Fruit fly (Drosophila melanogaster) whole organism: Measurements from ENCODE around the gene CG46465.
A peak's percentile ranks its signal among the peaks of the same experiment; 100 is the strongest.

Experiments
- CG8478 ChIP-seq: fragments of >200 bp; optimal IDR thresholded peaks from 2 replicates; lab custom pipeline; 2018; ENCODE audit warnings: inconsistent platforms
- Dll ChIP-seq: fragments of >200 bp; optimal IDR thresholded peaks from 2 replicates; lab custom pipeline; 2017
- EcR ChIP-seq, 2 experiments: fragments of >200 bp; optimal IDR thresholded peaks; 2 replicates each; lab custom pipeline; 2017; ENCODE audit warnings: missing biosample characterization in 2 of 2, missing genetic modification characterization in 2 of 2, missing genetic modification reagents in 2 of 2
- pan ChIP-seq: fragments of >200 bp; optimal IDR thresholded peaks from 2 replicates; lab custom pipeline; 2017
- psq ChIP-seq: fragments of >200 bp; optimal IDR thresholded peaks from 2 replicates; lab custom pipeline; 2017
- usp ChIP-seq: fragments of >200 bp; optimal IDR thresholded peaks from 2 replicates; lab custom pipeline; 2017; ENCODE audit warnings: missing biosample characterization, missing genetic modification characterization, mixed read lengths

CG46465 gene

dm6 chr2L:18992196-18992595, at the start of gene CG46465:
TSS of gene CG46465 (plus strand) at chr2L:18992496.
- TF ChIP-seq pan (no peak), psq (lab: Kevin White, UChicago) (no peak), usp (GFP tag; lab: Kevin White, UChicago) (no peak), EcR (GFP tag; optimal IDR thresholded peaks at IDR 0.05; lab: Kevin White, UChicago) (no peak), CG8478 (no peak), Dll (lab: Kevin White, UChicago) (no peak)

DNA sequence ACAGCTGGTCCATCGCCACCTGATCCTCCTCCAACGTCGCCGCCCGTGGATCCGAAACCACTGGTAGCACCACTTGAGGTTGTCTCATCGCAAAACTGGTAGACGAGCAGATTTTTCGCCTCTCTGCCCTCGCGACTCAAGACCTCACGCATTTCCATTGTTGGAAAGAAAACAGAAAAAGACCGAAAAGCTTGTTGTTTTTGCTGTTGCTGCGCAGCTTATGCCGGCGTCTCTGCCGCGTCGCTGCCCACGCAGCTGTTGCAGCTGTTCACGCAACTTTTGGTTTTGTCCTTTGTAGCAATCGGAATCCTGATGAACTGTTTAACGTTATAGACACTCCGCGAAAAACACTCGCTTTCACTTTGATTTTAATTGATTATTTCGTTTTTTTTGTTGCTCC, 49.0 kb upstream of the CG46465 start:
- TF ChIP-seq CG8478 (no peak), Dll (lab: Kevin White, UChicago) (no peak), usp (GFP tag; lab: Kevin White, UChicago) (no peak), EcR (GFP tag; optimal IDR thresholded peaks at IDR 0.05; lab: Kevin White, UChicago) (no peak), psq (lab: Kevin White, UChicago) (no peak), pan (no peak)

DNA sequence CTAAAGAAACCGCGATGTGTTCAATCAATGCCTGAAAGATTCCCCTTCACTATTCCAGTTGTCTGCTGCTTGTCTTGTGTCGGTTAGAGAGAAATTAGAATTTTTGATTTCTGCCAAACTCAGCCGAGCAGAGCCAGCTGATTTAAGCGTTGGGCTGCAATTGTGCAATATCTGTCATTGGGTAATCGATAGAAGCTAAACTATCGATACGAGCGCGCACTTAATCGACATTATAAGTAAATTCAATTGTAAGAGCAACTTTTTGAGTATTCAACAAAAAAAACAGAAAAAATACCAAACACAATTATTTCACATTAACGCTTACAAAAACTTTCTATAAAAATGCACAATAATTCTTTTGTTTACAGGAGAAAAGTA, 48.5 kb upstream of the CG46465 start, which contains the start of gene ssp3:
ssp3 (minus strand) TSS at position 164 of the 378 bp plus-strand sequence.
- TF ChIP-seq usp (GFP tag; lab: Kevin White, UChicago) (no peak), psq (lab: Kevin White, UChicago) (no peak), Dll (lab: Kevin White, UChicago) (no peak), pan (no peak), CG8478 (no peak), EcR (GFP tag; optimal IDR thresholded peaks at IDR 0.05; lab: Kevin White, UChicago) (no peak)

DNA sequence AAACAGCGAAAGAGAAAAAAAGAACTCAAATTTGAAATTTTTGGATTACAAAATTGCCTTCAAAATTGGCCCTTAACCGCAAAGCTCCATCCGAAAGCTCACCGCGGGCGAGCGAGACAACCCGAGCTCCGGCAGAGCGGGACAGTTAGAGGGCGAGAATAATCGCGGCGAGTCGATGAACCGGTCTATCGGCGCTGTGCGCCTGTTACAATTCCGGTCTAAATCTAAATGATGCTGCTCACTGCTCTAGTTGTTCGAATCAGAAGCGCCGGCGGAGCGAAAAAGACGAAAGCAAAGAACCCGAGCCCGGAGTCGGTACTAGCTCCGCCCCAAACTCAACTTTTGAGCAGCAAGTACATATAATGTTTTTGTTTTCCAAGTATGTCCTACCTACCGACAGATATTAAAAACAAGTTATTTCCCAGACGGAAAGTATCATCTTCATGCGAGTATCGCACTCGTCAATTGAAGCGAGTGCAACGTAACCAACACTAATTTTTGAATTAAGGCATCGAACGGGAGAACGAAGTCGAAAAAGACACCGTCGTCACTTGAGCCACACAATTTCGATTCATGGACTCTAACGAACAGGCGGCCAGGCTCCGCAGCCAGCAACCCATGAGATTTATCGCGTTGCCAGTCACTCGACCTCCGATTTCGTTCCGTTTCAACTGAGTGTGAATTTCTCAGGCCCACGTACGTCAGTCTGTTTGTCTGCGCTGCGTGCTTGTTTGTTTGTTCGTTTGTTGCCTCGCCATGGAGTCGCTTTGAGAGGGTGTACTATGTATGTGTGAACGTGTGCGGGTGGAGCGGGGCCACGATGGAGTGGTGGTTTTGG, 47.9 kb upstream of the CG46465 start:
- TF ChIP-seq EcR (GFP tag; optimal IDR thresholded peaks at IDR 0.05; lab: Kevin White, UChicago), result peak in 1 of 2 experiments; percentile 25
- TF ChIP-seq usp (GFP tag; lab: Kevin White, UChicago), result no peak
- TF ChIP-seq Dll (lab: Kevin White, UChicago), result peak; percentile 3
- TF ChIP-seq CG8478, result peak; percentile 75
- no peak for TF ChIP-seq psq (lab: Kevin White, UChicago)
- no peak for TF ChIP-seq pan

- TF ChIP-seq pan, result no peak
- peak in 1 of 2 experiments; percentile 85 for TF ChIP-seq EcR (GFP tag; optimal IDR thresholded peaks at IDR 0.05; lab: Kevin White, UChicago)
- TF ChIP-seq psq (lab: Kevin White, UChicago), result no peak
- TF ChIP-seq Dll (lab: Kevin White, UChicago), result no peak
- no peak for TF ChIP-seq usp (GFP tag; lab: Kevin White, UChicago)
- no peak for TF ChIP-seq CG8478
Observed at dm6 chr2L:18945765-18946552, 46.3 kb upstream of the CG46465 start, which contains the start of gene CG46304. TSS of gene CG46304 (plus strand) at chr2L:18946305.

dm6 chr2L:18946636-18947514, 45.4 kb upstream of the CG46465 start:
- TF ChIP-seq pan, result no peak
- TF ChIP-seq EcR (GFP tag; optimal IDR thresholded peaks at IDR 0.05; lab: Kevin White, UChicago), result peak in 1 of 2 experiments; percentile 78

DNA sequence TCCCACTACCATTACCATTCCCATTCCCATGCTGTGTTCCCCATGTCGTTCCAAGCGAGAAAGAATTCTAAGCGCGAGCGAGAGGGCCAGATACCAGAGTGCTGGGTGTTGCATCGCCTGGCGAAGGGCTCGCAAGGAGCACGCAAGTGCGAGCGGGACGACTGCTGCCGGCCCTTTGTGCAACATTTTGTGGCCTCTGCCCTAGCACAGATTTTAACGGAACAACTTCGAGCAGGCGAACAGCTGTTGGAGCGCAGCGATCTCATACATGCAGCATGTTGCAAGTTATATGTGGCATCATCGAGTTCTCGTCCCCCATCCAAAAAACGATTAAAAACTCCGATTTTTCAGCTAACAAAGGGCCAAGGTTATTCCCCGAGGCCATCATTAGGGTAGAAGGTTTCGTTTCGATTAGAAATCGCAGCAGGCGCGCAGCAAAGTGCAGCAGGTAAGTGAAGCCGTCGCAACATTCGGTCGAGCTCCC, 44.7 kb upstream of the CG46465 start:
- TF ChIP-seq pan (no peak), CG8478 (peak; percentile 22), EcR (GFP tag; optimal IDR thresholded peaks at IDR 0.05; lab: Kevin White, UChicago) (peak in 1 of 2 experiments; percentile 78), usp (GFP tag; lab: Kevin White, UChicago) (no peak), Dll (lab: Kevin White, UChicago) (no peak), psq (lab: Kevin White, UChicago) (no peak)

DNA sequence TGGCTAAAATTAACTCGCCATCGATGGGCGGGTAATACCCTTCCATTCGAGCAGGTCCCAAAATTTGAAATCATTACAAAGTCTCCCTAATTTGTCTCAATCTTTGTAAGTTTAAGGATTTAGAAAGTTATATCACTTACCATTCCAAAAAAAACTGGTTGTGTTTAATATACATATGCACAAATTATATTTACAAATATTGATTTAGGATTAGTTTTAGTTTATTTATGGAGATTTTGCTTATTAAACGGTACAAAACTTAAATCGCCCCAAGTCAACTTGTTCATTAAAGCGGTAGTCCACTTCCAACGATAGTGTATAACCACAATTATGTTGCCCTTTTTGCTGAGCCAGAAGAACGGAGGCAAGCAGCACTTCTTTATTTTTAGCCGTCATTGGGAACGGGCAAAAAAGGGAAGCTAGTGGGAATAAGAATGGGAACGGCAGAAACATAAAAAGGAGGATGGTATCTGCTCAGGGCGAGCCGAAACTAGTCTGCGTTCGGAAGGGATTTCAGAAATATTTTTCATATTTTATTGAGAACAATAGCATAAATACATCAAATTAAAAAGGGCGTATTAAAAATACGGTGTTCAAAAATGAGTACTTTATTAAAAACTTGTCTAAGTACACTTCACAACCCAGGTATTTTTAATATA, 44.1 kb upstream of the CG46465 start:
- TF ChIP-seq Dll (lab: Kevin White, UChicago), result no peak
- no peak for TF ChIP-seq EcR (GFP tag; optimal IDR thresholded peaks at IDR 0.05; lab: Kevin White, UChicago)
- TF ChIP-seq CG8478, result no peak
- no peak for TF ChIP-seq psq (lab: Kevin White, UChicago)

- TF ChIP-seq pan (no peak), usp (GFP tag; lab: Kevin White, UChicago) (no peak), psq (lab: Kevin White, UChicago) (no peak), Dll (lab: Kevin White, UChicago) (no peak), CG8478 (no peak), EcR (GFP tag; optimal IDR thresholded peaks at IDR 0.05; lab: Kevin White, UChicago) (no peak)
Observed at dm6 chr2L:18948724-18949108, 43.6 kb upstream of the CG46465 start, which contains the start of gene CG10428. TSS of gene CG10428 (plus strand) at chr2L:18948884.

DNA sequence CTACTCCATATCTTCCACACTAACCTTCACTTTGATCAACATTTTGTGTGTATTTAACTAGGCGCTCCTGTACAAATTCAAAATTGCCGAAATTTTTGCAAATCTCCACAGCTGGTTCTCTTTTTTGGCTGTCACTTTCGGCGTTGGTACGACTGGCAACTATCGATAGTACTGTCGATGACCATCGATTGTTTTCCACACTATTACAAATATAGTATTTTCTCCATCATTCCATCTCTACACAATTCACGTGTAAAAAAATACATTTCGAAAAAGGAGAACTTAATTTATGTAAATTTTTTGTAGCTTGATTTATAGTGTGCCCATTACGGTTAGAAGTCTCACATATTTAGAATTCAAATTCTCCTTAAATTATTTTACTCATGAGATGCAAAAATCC, 40.6 kb upstream of the CG46465 start, which contains the start of gene Nedd8:
Nedd8 (minus strand) TSS at position 164 of the 400 bp plus-strand sequence.
- TF ChIP-seq psq (lab: Kevin White, UChicago), result no peak
- no peak for TF ChIP-seq usp (GFP tag; lab: Kevin White, UChicago)
- TF ChIP-seq Dll (lab: Kevin White, UChicago), result no peak
- TF ChIP-seq EcR (GFP tag; optimal IDR thresholded peaks at IDR 0.05; lab: Kevin White, UChicago), result no peak
- TF ChIP-seq CG8478, result no peak
- TF ChIP-seq pan, result no peak
